Fruit fly (Drosophila melanogaster) whole organism, embryonic: ENCODE results near the gene GIIIspla2.

ENCODE experiments used
- Awh ChIP-seq: fragments of 200-800 bp; sonication (Bioruptor generic); IDR thresholded peaks from 2 replicates; pipeline ENCODE4, ENCODE4 v1.3.6; 2022; ENCODE audit warnings: missing biosample characterization, missing genetic modification characterization
- BEAF-32 ChIP-seq: fragments of 200-800 bp; sonication (Bioruptor generic); optimal IDR thresholded peaks from 3 replicates; lab custom pipeline; 2017; ENCODE audit warnings: missing biosample characterization, missing genetic modification characterization, mild to moderate bottlenecking, moderate library complexity, missing genetic modification reagents
- CG11723 ChIP-seq: fragments of 200-800 bp; sonication (Bioruptor generic); optimal IDR thresholded peaks from 2 replicates; lab custom pipeline; 2017; ENCODE audit warnings: missing biosample characterization, mild to moderate bottlenecking, missing genetic modification characterization
- CG12071 ChIP-seq: fragments of 200-800 bp; sonication (Bioruptor generic); optimal IDR thresholded peaks from 3 replicates; lab custom pipeline; 2018; ENCODE audit warnings: missing biosample characterization, mild to moderate bottlenecking, missing genetic modification characterization
- CG12299 ChIP-seq: fragments of 200-800 bp; sonication (Bioruptor generic); optimal IDR thresholded peaks from 2 replicates; lab custom pipeline; 2018; ENCODE audit warnings: missing biosample characterization, mild to moderate bottlenecking, missing genetic modification characterization
- CG12391 ChIP-seq: fragments of 200-800 bp; sonication (Bioruptor generic); optimal IDR thresholded peaks from 3 replicates; lab custom pipeline; 2018; ENCODE audit warnings: missing biosample characterization, mild to moderate bottlenecking, missing genetic modification characterization, moderate library complexity
- CG15073 ChIP-seq: fragments of 200-800 bp; sonication (Bioruptor generic); optimal IDR thresholded peaks from 2 replicates; lab custom pipeline; 2016; ENCODE audit warnings: missing biosample characterization, missing genetic modification characterization
- CG15696 ChIP-seq: fragments of 200-800 bp; sonication (Bioruptor generic); optimal IDR thresholded peaks from 2 replicates; lab custom pipeline; 2019; ENCODE audit warnings: missing biosample characterization, mild to moderate bottlenecking, missing genetic modification characterization, moderate library complexity
- CG17612 ChIP-seq: fragments of 200-800 bp; sonication (Bioruptor generic); IDR thresholded peaks from 2 replicates; pipeline ENCODE4 v1.3.6; 2022; ENCODE audit warnings: missing biosample characterization, missing genetic modification characterization
- CG17912 ChIP-seq: fragments of 200-800 bp; sonication (Bioruptor generic); optimal IDR thresholded peaks from 2 replicates; lab custom pipeline; 2018; ENCODE audit warnings: missing biosample characterization, mild to moderate bottlenecking, missing genetic modification characterization
- CG18011 ChIP-seq: fragments of 200-800 bp; sonication (Bioruptor generic); optimal IDR thresholded peaks from 2 replicates; lab custom pipeline; 2017; ENCODE audit warnings: missing biosample characterization, missing genetic modification characterization, mild to moderate bottlenecking, moderate library complexity, missing genotype
- CG2678 ChIP-seq: fragments of 200-800 bp; sonication (Bioruptor generic); optimal IDR thresholded peaks from 3 replicates; lab custom pipeline; 2019; ENCODE audit warnings: missing biosample characterization, mild to moderate bottlenecking, missing genetic modification characterization, moderate library complexity
- CG2712 ChIP-seq: fragments of 200-800 bp; optimal IDR thresholded peaks from 3 replicates; lab custom pipeline; 2019; ENCODE audit warnings: missing biosample characterization, mild to moderate bottlenecking, missing genetic modification characterization, moderate library complexity
- CG30020 ChIP-seq: fragments of 200-800 bp; optimal IDR thresholded peaks from 2 replicates; lab custom pipeline; 2019; ENCODE audit warnings: missing biosample characterization, mild to moderate bottlenecking, missing genetic modification characterization, moderate library complexity
- CG31441 ChIP-seq: fragments of 200-800 bp; sonication (Bioruptor generic); IDR thresholded peaks from 2 replicates; pipeline ENCODE4 v1.3.6; 2022; ENCODE audit warnings: missing biosample characterization, missing genetic modification characterization
- CG32772 ChIP-seq: fragments of 200-800 bp; sonication (Bioruptor generic); IDR thresholded peaks from 2 replicates; pipeline ENCODE4 v1.3.6; 2022; ENCODE audit warnings: missing biosample characterization, missing genetic modification characterization
- CG43689 ChIP-seq: fragments of 200-800 bp; sonication (Bioruptor generic); IDR thresholded peaks from 2 replicates; pipeline ENCODE4 v1.3.6; 2022; ENCODE audit warnings: missing biosample characterization, missing genetic modification characterization
- CG4820 ChIP-seq: fragments of 200-800 bp; sonication (Bioruptor generic); optimal IDR thresholded peaks from 3 replicates; lab custom pipeline; 2016; ENCODE audit warnings: missing biosample characterization, missing genetic modification characterization
- CG5180 ChIP-seq: fragments of 200-800 bp; sonication (Bioruptor generic); optimal IDR thresholded peaks from 3 replicates; lab custom pipeline; 2017; ENCODE audit warnings: missing biosample characterization, missing genetic modification characterization, mild to moderate bottlenecking, moderate library complexity, missing genetic modification reagents
- CG6272 ChIP-seq: fragments of 200-800 bp; sonication (Bioruptor generic); IDR thresholded peaks from 2 replicates; pipeline ENCODE4 v1.3.6; 2022; ENCODE audit warnings: missing biosample characterization, missing genetic modification characterization
- CG7928 ChIP-seq: fragments of 200-800 bp; sonication (Bioruptor generic); optimal IDR thresholded peaks from 2 replicates; lab custom pipeline; 2017; ENCODE audit warnings: missing biosample characterization, mild to moderate bottlenecking, missing genetic modification characterization
- CG9609 ChIP-seq: fragments of 200-800 bp; sonication (Bioruptor generic); optimal IDR thresholded peaks from 3 replicates; lab custom pipeline; 2016; ENCODE audit warnings: missing biosample characterization, missing genetic modification characterization
- Dad ChIP-seq: fragments of 200-800 bp; sonication (Bioruptor generic); optimal IDR thresholded peaks from 3 replicates; lab custom pipeline; 2016; ENCODE audit warnings: missing biosample characterization, missing genetic modification characterization
- Dip3 ChIP-seq: fragments of 200-800 bp; sonication (Bioruptor generic); optimal IDR thresholded peaks from 3 replicates; lab custom pipeline; 2016; ENCODE audit warnings: missing biosample characterization, missing genetic modification characterization
- Eip74EF ChIP-seq, 2 experiments: fragments of 200-800 bp in 1 of 2; fragments of >200 bp in 1 of 2; sonication (Bioruptor generic) in 1 of 2; optimal IDR thresholded peaks; 2 replicates each; lab custom pipeline; 2017 to 2019; ENCODE audit warnings: missing biosample characterization in 2 of 2, missing genetic modification characterization in 2 of 2, mild to moderate bottlenecking in 1 of 2, moderate library complexity in 1 of 2
- Elba2 ChIP-seq: fragments of 200-800 bp; sonication (Bioruptor generic); optimal IDR thresholded peaks from 3 replicates; lab custom pipeline; 2016; ENCODE audit warnings: missing biosample characterization, missing genetic modification characterization
- HHEX ChIP-seq: fragments of 200-800 bp; sonication (Bioruptor generic); optimal IDR thresholded peaks from 3 replicates; lab custom pipeline; 2017; ENCODE audit warnings: missing biosample characterization, mild to moderate bottlenecking, missing genetic modification characterization, missing genetic modification reagents
- Jarid2 ChIP-seq: fragments of 200-800 bp; sonication (Bioruptor generic); optimal IDR thresholded peaks from 3 replicates; lab custom pipeline; 2017; ENCODE audit warnings: mild to moderate bottlenecking, missing biosample characterization, missing genetic modification reagents, missing genetic modification characterization
- Mad ChIP-seq: fragments of 200-800 bp; sonication (Bioruptor generic); optimal IDR thresholded peaks from 2 replicates; lab custom pipeline; 2016; ENCODE audit warnings: missing biosample characterization, missing genetic modification characterization
- NfI ChIP-seq: fragments of 200-800 bp; sonication (Bioruptor generic); optimal IDR thresholded peaks from 3 replicates; lab custom pipeline; 2018; ENCODE audit warnings: missing biosample characterization, mild to moderate bottlenecking, missing genetic modification characterization, moderate library complexity
- Taf1 ChIP-seq: fragments of 200-800 bp; sonication (Bioruptor generic); IDR thresholded peaks from 2 replicates; pipeline ENCODE4 v1.3.6; 2022; ENCODE audit warnings: missing biosample characterization, missing genetic modification characterization
- Trl ChIP-seq, 3 experiments: fragments of >200 bp in 2 of 3; fragments of 200-800 bp in 1 of 3; sonication (Bioruptor generic) in 1 of 3; optimal IDR thresholded peaks; 2 replicates in 1 of 3; 3 replicates in 2 of 3; lab custom pipeline; 2016 to 2017; ENCODE audit warnings: missing biosample characterization in 1 of 3, missing genetic modification characterization in 1 of 3
- Xrp1 ChIP-seq: fragments of 200-800 bp; sonication (Bioruptor generic); IDR thresholded peaks from 2 replicates; pipeline ENCODE4 v1.3.6; 2022; ENCODE audit warnings: missing biosample characterization, missing genetic modification characterization
- az2 ChIP-seq: fragments of 200-800 bp; sonication (Bioruptor generic); optimal IDR thresholded peaks from 3 replicates; lab custom pipeline; 2016; ENCODE audit warnings: missing biosample characterization, missing genetic modification characterization
- danr ChIP-seq: fragments of 200-800 bp; sonication (Bioruptor generic); IDR thresholded peaks from 2 replicates; pipeline ENCODE4 v1.3.6; 2022; ENCODE audit warnings: missing biosample characterization, missing genetic modification characterization
- dm ChIP-seq: fragments of 200-800 bp; sonication (Bioruptor generic); optimal IDR thresholded peaks from 3 replicates; lab custom pipeline; 2016; ENCODE audit warnings: missing biosample characterization, missing genetic modification characterization
- exex ChIP-seq: fragments of 200-800 bp; sonication (Bioruptor generic); optimal IDR thresholded peaks from 4 replicates; lab custom pipeline; 2018; ENCODE audit warnings: missing biosample characterization, mild to moderate bottlenecking, missing genetic modification characterization, moderate library complexity
- gce ChIP-seq: fragments of 200-800 bp; sonication (Bioruptor generic); IDR thresholded peaks from 3 replicates; pipeline ENCODE4 v1.3.6; 2022; ENCODE audit warnings: missing biosample characterization, missing genetic modification characterization
- grn ChIP-seq: fragments of 200-800 bp; sonication (Bioruptor generic); optimal IDR thresholded peaks from 3 replicates; lab custom pipeline; 2017; ENCODE audit warnings: missing biosample characterization, missing genetic modification characterization
- knrl ChIP-seq: fragments of 200-800 bp; sonication (Bioruptor generic); IDR thresholded peaks from 3 replicates; pipeline ENCODE4 v1.3.6; 2022; ENCODE audit warnings: missing biosample characterization, missing genetic modification characterization; ENCODE audit not compliant: partially characterized antibody
- lmd ChIP-seq: fragments of 200-800 bp; sonication (Bioruptor generic); IDR thresholded peaks from 2 replicates; pipeline ENCODE4 v1.3.6; 2022; ENCODE audit warnings: missing biosample characterization, missing genetic modification characterization
- mam ChIP-seq: fragments of 200-800 bp; sonication (Bioruptor generic); optimal IDR thresholded peaks from 3 replicates; lab custom pipeline; 2016; ENCODE audit warnings: missing biosample characterization, missing genetic modification characterization
- nerfin-1 ChIP-seq: fragments of 200-800 bp; sonication (Bioruptor generic); optimal IDR thresholded peaks from 3 replicates; lab custom pipeline; 2019; ENCODE audit warnings: missing biosample characterization, mild to moderate bottlenecking, missing genetic modification characterization, moderate library complexity
- otp ChIP-seq: fragments of 200-800 bp; sonication (Bioruptor generic); IDR thresholded peaks from 3 replicates; pipeline ENCODE4, ENCODE4 v1.3.6; 2022; ENCODE audit warnings: missing biosample characterization, missing genetic modification characterization
- pb ChIP-seq: fragments of 200-800 bp; sonication (Bioruptor generic); optimal IDR thresholded peaks from 3 replicates; lab custom pipeline; 2016; ENCODE audit warnings: missing biosample characterization, missing genetic modification characterization
- rib ChIP-seq: fragments of 200-800 bp; sonication (Bioruptor generic); IDR thresholded peaks from 2 replicates; pipeline ENCODE4 v1.3.6; 2022; ENCODE audit warnings: missing biosample characterization, missing genetic modification characterization
- sr ChIP-seq: fragments of 200-800 bp; sonication (Bioruptor generic); IDR thresholded peaks from 3 replicates; pipeline ENCODE4 v1.3.6; 2022; ENCODE audit warnings: missing biosample characterization, missing genetic modification characterization
- stc ChIP-seq: fragments of 200-800 bp; sonication (Bioruptor generic); IDR thresholded peaks from 2 replicates; pipeline ENCODE4 v1.3.6; 2022; ENCODE audit warnings: missing biosample characterization, missing genetic modification characterization
- z ChIP-seq: fragments of 200-800 bp; sonication (Bioruptor generic); IDR thresholded peaks from 3 replicates; pipeline ENCODE4 v1.3.6; 2022; ENCODE audit warnings: missing biosample characterization, missing genetic modification characterization
- zfh2 ChIP-seq: fragments of 200-800 bp; sonication (Bioruptor generic); optimal IDR thresholded peaks from 2 replicates; lab custom pipeline; 2016; ENCODE audit warnings: missing biosample characterization, missing genetic modification characterization

The GIIIspla2 gene

dm6 chrX:8157294-8157693, at the start of gene GIIIspla2, which contains the start of gene Traf6 (continued):
- TF ChIP-seq Dip3 (GFP tag; lab: Kevin White, UChicago) (peak; percentile 77), HHEX (peak; percentile 60), CG30020 (tag; lab: Kevin White, UChicago) (peak; percentile 71), knrl (GFP tag; lab: Robert Waterston, UW) (peak; percentile 50; the same call in 1 of the 3 replicates), CG5180 (GFP tag; lab: Kevin White, UChicago) (no peak), zfh2 (peak; percentile 73), gce (0 out of 3 replicates have a peak, but pooled peaks have one; percentile 14), dm (peak; percentile 77), CG43689 (GFP tag; lab: Robert Waterston, UW) (no peak), pb (GFP tag; lab: Kevin White, UChicago) (peak; percentile 50), CG18011 (GFP tag; lab: Kevin White, UChicago) (peak; percentile 67), CG17912 (peak; percentile 16), rib (GFP tag; lab: Robert Waterston, UW) (no peak), BEAF-32 (GFP tag; lab: Kevin White, UChicago) (peak; percentile 43), Jarid2 (peak; percentile 48), lmd (GFP tag; lab: Robert Waterston, UW) (peak; percentile 82), CG17612 (peak; percentile 27; the same call in 1 of the 2 replicates), danr (GFP tag; lab: Robert Waterston, UW) (no peak), Trl (optimal IDR thresholded peaks at IDR 0.05; lab: Kevin White, UChicago) (no peak), Trl (GFP tag; optimal IDR thresholded peaks at IDR 0.05; lab: Kevin White, UChicago) (peak; percentile 64), CG12299 (peak; percentile 64), otp (GFP tag; lab: Robert Waterston, UW) (0 out of 3 replicates have a peak, but pooled peaks have one; percentile 24), Mad (GFP tag; lab: Kevin White, UChicago) (peak; percentile 70), CG31441 (no peak; the same call in 1 of the 2 replicates), CG32772 (GFP tag; lab: Robert Waterston, UW) (peak; percentile 61), az2 (GFP tag; lab: Kevin White, UChicago) (peak; percentile 59), CG7928 (peak; percentile 28), CG2712 (tag; lab: Kevin White, UChicago) (peak; percentile 82), CG11723 (GFP tag; lab: Kevin White, UChicago) (no peak), Dad (GFP tag; lab: Kevin White, UChicago) (peak; percentile 60), Eip74EF (GFP tag; optimal IDR thresholded peaks at IDR 0.05; lab: Kevin White, UChicago) (no peak), CG9609 (peak; percentile 59), CG12391 (tag; lab: Kevin White, UChicago) (peak; percentile 83), exex (no peak), nerfin-1 (tag; lab: Kevin White, UChicago) (peak; percentile 48), CG6272 (GFP tag; lab: Robert Waterston, UW) (peak; percentile 67), stc (GFP tag; lab: Robert Waterston, UW) (peak; percentile 59; the same call in 1 of the 2 replicates), CG15696 (tag; lab: Kevin White, UChicago) (peak; percentile 65), Elba2 (GFP tag; lab: Kevin White, UChicago) (peak; percentile 68), CG12071 (GFP tag; lab: Kevin White, UChicago) (peak; percentile 31), mam (GFP tag; lab: Kevin White, UChicago) (peak; percentile 79), CG2678 (tag; lab: Kevin White, UChicago) (no peak), CG4820 (peak; percentile 42), CG15073 (GFP tag; lab: Kevin White, UChicago) (no peak), sr (no peak), grn (GFP tag; lab: Kevin White, UChicago) (no peak), Awh (GFP tag; lab: Robert Waterston, UW) (no peak), NfI (peak; percentile 80), z (no peak), Xrp1 (GFP tag; lab: Robert Waterston, UW) (peak; percentile 81), Taf1 (peak; percentile 56; the same call in 1 of the 2 replicates)
